Worm (Caenorhabditis elegans): ENCODE results near the gene ham-2.

Gene ham-2

DNA sequence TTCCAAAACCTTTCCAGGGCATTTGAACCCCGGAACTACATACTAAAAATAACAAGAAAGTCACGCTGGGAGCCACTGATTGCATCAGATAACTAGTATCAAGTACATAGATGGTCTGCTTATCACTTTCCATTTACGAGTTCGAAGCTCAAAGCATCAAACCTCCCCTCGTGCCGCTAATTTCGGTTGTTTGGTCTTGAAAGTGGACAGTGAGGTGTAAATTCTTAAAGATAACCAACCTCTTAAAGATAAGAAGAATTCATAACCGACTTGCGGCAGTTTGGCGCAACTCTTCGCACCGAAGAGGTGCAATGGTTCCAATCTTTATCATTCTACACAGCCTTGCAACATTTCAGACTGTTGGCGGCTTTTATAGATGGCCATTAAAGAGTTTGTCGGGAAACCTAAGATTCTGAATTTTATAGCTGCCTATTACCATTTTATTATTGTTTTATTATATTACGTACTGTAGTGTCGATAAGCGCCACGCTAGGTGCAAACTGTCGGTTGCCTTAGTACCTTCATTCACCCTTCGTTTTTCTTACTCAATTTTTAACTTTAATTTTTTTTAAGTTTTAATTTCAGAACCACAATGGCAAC lies 10.3 kb downstream of the ham-2 start, which contains the start of gene amt-4 (continued):
- TF ChIP-seq pqm-1 (tag; optimal IDR thresholded peaks at IDR 0.05) (peak; percentile 94), tbx-2 (tag; optimal IDR thresholded peaks at IDR 0.05) (no peak), skn-1 (tag; optimal IDR thresholded peaks at IDR 0.05) (no peak), nfya-1 (tag; optimal IDR thresholded peaks at IDR 0.05; ENCODE audit: insufficient read depth) (no peak), nhr-76 (tag; optimal IDR thresholded peaks at IDR 0.05) (no peak), nhr-237 (tag; optimal IDR thresholded peaks at IDR 0.05) (no peak), nhr-11 (tag; optimal IDR thresholded peaks at IDR 0.05) (no peak), jun-1 (tag; optimal IDR thresholded peaks at IDR 0.05) (peak; percentile 78), pha-4 (tag; optimal IDR thresholded peaks at IDR 0.05) (peak; percentile 62), sea-2 (GFP tag; optimal IDR thresholded peaks at IDR 0.05) (no peak)

DNA sequence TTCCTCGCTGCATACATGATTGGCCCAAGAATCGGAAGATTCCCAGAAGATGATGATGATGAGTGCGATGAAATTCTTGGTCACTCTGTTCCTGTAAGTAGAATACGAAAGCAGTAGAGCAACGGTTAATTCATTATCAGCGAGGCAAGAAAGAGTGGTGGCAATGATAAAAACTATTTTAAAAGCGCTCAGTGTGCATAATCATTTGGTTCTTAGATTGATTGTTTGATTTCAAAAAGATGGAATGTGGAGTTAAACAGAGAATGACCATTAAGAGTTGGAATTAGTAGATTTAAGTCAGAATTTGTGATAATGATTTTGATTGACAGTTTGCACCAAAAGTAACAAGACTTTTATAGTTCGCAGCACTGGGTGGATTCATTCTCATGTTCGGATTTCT lies 12.6 kb downstream of the ham-2 start:
- TF ChIP-seq elt-1 (tag; optimal IDR thresholded peaks at IDR 0.05) (no peak), elt-2 (tag; optimal IDR thresholded peaks at IDR 0.05) (peak; percentile 75), R02D3.7 (tag; optimal IDR thresholded peaks at IDR 0.05) (no peak), pqm-1 (tag; optimal IDR thresholded peaks at IDR 0.05) (peak; percentile 64), jun-1 (tag; optimal IDR thresholded peaks at IDR 0.05) (peak; percentile 29), egl-27 (tag; optimal IDR thresholded peaks at IDR 0.05) (no peak), ceh-16 (tag; optimal IDR thresholded peaks at IDR 0.05) (no peak), nhr-28 (tag; optimal IDR thresholded peaks at IDR 0.05) (no peak), aly-2 (tag; optimal IDR thresholded peaks at IDR 0.05) (no peak)

DNA sequence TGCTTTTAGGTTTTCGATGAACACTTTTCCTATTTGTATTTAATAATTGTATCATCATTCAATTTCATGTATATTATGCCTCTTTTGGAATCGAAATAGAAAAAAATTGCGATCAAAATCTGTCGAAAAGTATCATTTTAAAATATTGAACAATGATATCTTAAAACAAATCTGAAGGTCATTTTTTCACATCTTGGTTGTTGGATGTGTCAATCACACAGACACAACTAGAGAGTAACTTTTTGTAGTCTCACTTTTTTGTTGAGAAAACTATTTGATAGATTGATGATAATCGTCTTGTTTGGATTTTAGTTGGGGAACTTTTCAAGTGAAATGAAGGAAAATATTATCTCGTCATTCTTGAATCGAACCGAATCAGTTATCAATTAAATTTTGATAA lies 14.8 kb downstream of the ham-2 start:
- TF ChIP-seq nhr-23 (tag; optimal IDR thresholded peaks at IDR 0.05), result no peak
- peak; percentile 5 for TF ChIP-seq nhr-25 (tag; optimal IDR thresholded peaks at IDR 0.05)
- TF ChIP-seq elt-1 (tag; optimal IDR thresholded peaks at IDR 0.05), result peak; percentile 92

DNA sequence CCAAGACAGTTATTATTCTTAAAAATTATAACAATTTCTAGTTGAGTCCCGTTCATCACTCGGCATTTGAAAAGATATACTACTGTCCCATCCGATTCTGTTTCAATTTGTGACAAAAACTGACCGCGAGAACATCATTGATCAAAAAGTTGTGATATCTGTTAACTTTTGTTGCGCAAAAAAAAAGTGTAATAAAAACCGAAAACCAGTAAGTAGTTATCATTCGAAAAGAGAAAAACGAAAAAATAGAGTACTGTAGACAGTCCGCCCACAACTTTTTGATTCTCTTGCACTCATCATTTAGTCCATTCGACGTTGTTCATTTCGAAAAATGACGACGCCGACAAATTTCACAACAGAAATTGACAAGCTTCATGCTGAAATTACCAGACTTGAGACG lies 16.7 kb downstream of the ham-2 start, which contains the start of gene amt-1:
Gene amt-1, plus strand, starts transcription at position 301 of the 400 bp plus-strand sequence.
- TF ChIP-seq eor-1 (tag; optimal IDR thresholded peaks at IDR 0.05), result no peak
- no peak for TF ChIP-seq aly-2 (tag; optimal IDR thresholded peaks at IDR 0.05)
- no peak for TF ChIP-seq elt-2 (tag; optimal IDR thresholded peaks at IDR 0.05)
- no peak for TF ChIP-seq ztf-4 (tag; optimal IDR thresholded peaks at IDR 0.05)
- no peak for TF ChIP-seq elt-1 (tag; optimal IDR thresholded peaks at IDR 0.05)
- no peak for TF ChIP-seq fkh-2 (tag; optimal IDR thresholded peaks at IDR 0.05)
- no peak for TF ChIP-seq nhr-28 (tag; optimal IDR thresholded peaks at IDR 0.05)
- no peak for TF ChIP-seq unc-62 (GFP tag; optimal IDR thresholded peaks at IDR 0.05)
- no peak for TF ChIP-seq fos-1 (tag; optimal IDR thresholded peaks at IDR 0.05)
- no peak for TF ChIP-seq mml-1 (tag; optimal IDR thresholded peaks at IDR 0.05)
- no peak for TF ChIP-seq nhr-67 (tag; optimal IDR thresholded peaks at IDR 0.05)
- no peak for TF ChIP-seq nfya-1 (tag; optimal IDR thresholded peaks at IDR 0.05; ENCODE audit: insufficient read depth)
- TF ChIP-seq nhr-43 (tag; optimal IDR thresholded peaks at IDR 0.05; ENCODE audit: poor library complexity, severe bottlenecking), result no peak
- TF ChIP-seq sea-2 (GFP tag; optimal IDR thresholded peaks at IDR 0.05), result no peak
- TF ChIP-seq ztf-11 (tag; optimal IDR thresholded peaks at IDR 0.05), result no peak
- TF ChIP-seq ZK546.5 (tag; optimal IDR thresholded peaks at IDR 0.05), result no peak
- no peak for TF ChIP-seq unc-39 (tag; optimal IDR thresholded peaks at IDR 0.05)

DNA sequence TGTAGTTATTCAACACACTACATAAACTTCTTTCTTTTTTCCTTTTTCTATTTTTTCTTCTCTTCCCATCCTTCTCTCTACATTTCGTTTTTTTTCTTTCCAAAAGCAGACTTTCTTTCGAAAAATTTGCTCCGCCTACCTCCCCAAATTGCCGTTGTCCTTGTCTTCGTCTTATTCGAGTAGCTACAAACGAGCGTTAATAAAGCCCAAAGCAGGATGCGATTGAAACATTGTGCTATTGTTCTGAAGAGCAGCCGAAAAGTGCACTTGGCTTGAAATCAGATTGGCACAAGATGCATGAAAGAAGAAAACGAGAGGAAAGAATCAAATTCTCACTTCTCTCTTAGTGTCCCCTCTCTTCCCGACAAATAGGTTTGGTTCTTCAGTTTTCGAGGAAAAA lies 20.4 kb downstream of the ham-2 start:
- no peak for TF ChIP-seq elt-2 (tag; optimal IDR thresholded peaks at IDR 0.05)
- peak; percentile 66 for TF ChIP-seq fkh-10 (GFP tag; optimal IDR thresholded peaks at IDR 0.05)

DNA sequence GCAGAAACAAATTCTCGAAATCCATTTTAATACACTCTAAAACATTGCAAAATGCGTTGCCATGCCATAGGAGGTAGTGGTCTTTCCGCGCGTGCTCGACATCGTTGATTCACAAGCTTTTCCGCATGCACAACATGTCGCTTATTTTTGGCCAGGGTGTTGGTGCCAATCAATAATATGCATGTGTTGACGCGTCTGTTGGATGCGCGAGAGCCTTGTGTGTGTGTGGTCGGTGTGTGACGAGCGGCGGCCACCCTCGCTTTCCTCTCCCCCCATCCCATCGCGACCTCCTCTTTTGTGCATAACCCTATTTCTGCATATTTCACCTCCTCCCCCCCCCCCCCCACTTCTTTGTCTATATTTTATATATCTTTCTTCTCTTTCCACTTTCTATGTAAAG lies 21.8 kb downstream of the ham-2 start:
- peak; percentile 7 for TF ChIP-seq nfya-1 (tag; optimal IDR thresholded peaks at IDR 0.05; ENCODE audit: insufficient read depth)
- TF ChIP-seq tbx-2 (tag; optimal IDR thresholded peaks at IDR 0.05), result no peak
- TF ChIP-seq hmg-11 (tag; optimal IDR thresholded peaks at IDR 0.05), result peak; percentile 31
